Worm (Caenorhabditis elegans) whole organism, L3 larva: ENCODE measurements around the gene nhr-60.
"Not testable (repeated sequence)": the region's sequence is repeated elsewhere in the genome, so short reads cannot be mapped to it uniquely, and the experiment has no call there.

Experiments used
- ZK546.5 ChIP-seq: sonication (generic microtip); optimal IDR thresholded peaks from 2 replicates; lab custom pipeline; 2017; ENCODE audit warnings: missing biosample characterization, missing genetic modification characterization
- ceh-16 ChIP-seq: sonication (generic microtip); optimal IDR thresholded peaks from 2 replicates; lab custom pipeline; 2017; ENCODE audit warnings: missing biosample characterization, missing genetic modification characterization
- ceh-28 ChIP-seq: fragments of 150-350 bp; optimal IDR thresholded peaks from 2 replicates; lab custom pipeline; 2014; ENCODE audit warnings: missing biosample characterization, missing genetic modification reagents, missing genetic modification characterization
- ceh-82 ChIP-seq: fragments of 150-350 bp; optimal IDR thresholded peaks from 2 replicates; lab custom pipeline; 2014; ENCODE audit warnings: missing biosample characterization, missing genetic modification characterization
- ceh-9 ChIP-seq: sonication (generic microtip); optimal IDR thresholded peaks from 2 replicates; lab custom pipeline; 2018; ENCODE audit warnings: missing biosample characterization, missing genetic modification characterization
- egl-27 ChIP-seq: sonication (generic microtip); optimal IDR thresholded peaks from 4 replicates; lab custom pipeline; 2017; ENCODE audit warnings: missing biosample characterization, missing genetic modification reagents, missing genetic modification characterization
- elt-2 ChIP-seq: sonication (generic microtip); optimal IDR thresholded peaks from 2 replicates; lab custom pipeline; 2016; ENCODE audit warnings: missing genetic modification reagents, mild to moderate bottlenecking, missing genetic modification characterization, missing compliant biosample characterization
- eor-1 ChIP-seq, 2 experiments: fragments of 150-350 bp; optimal IDR thresholded peaks; 2 replicates each; lab custom pipeline; 2014 to 2018; ENCODE audit warnings: missing biosample characterization in 2 of 2, missing genetic modification characterization in 2 of 2
- fkh-2 ChIP-seq: fragments of 150-350 bp; optimal IDR thresholded peaks from 2 replicates; lab custom pipeline; 2014; ENCODE audit warnings: missing biosample characterization, missing genetic modification reagents, missing genetic modification characterization
- fos-1 ChIP-seq: fragments of 150-350 bp; optimal IDR thresholded peaks from 2 replicates; lab custom pipeline; 2014; ENCODE audit warnings: missing biosample characterization, missing genetic modification characterization
- hmg-11 ChIP-seq: sonication (generic microtip); optimal IDR thresholded peaks from 2 replicates; lab custom pipeline; 2016; ENCODE audit warnings: missing genetic modification characterization, missing compliant biosample characterization
- jun-1 ChIP-seq: fragments of 150-350 bp; optimal IDR thresholded peaks from 2 replicates; lab custom pipeline; 2014; ENCODE audit warnings: missing biosample characterization, missing genetic modification reagents, missing genetic modification characterization
- lin-15B ChIP-seq: fragments of 150-350 bp; optimal IDR thresholded peaks from 2 replicates; lab custom pipeline; 2014; ENCODE audit warnings: missing biosample characterization, missing genetic modification characterization
- lin-39 ChIP-seq: fragments of 150-350 bp; optimal IDR thresholded peaks from 2 replicates; lab custom pipeline; 2018; ENCODE audit warnings: missing biosample characterization, missing genetic modification reagents, missing genetic modification characterization
- lsy-12 ChIP-seq: sonication (generic microtip); optimal IDR thresholded peaks from 2 replicates; lab custom pipeline; 2016; ENCODE audit warnings: mild to moderate bottlenecking, missing genetic modification characterization, missing compliant biosample characterization
- mdl-1 ChIP-seq: fragments of 150-350 bp; optimal IDR thresholded peaks from 2 replicates; lab custom pipeline; 2014; ENCODE audit warnings: missing biosample characterization, missing genetic modification characterization
- nfya-1 ChIP-seq: sonication (generic microtip); optimal IDR thresholded peaks from 2 replicates; lab custom pipeline; 2017; ENCODE audit warnings: missing genetic modification characterization, mild to moderate bottlenecking, missing compliant biosample characterization, antibody characterized with exemption, moderate library complexity; ENCODE audit not compliant: insufficient read depth
- nhr-12 ChIP-seq: fragments of 150-350 bp; optimal IDR thresholded peaks from 2 replicates; lab custom pipeline; 2014; ENCODE audit warnings: missing biosample characterization, missing genetic modification characterization
- nhr-25 ChIP-seq: sonication (generic microtip); optimal IDR thresholded peaks from 2 replicates; lab custom pipeline; 2017; ENCODE audit warnings: missing biosample characterization, missing genetic modification characterization
- nhr-28 ChIP-seq: fragments of 150-350 bp; optimal IDR thresholded peaks from 2 replicates; lab custom pipeline; 2014; ENCODE audit warnings: missing biosample characterization, missing genetic modification characterization
- nhr-43 ChIP-seq: sonication (generic microtip); optimal IDR thresholded peaks from 2 replicates; lab custom pipeline; 2016; ENCODE audit warnings: mild to moderate bottlenecking, missing genetic modification characterization, missing compliant biosample characterization; ENCODE audit not compliant: poor library complexity, severe bottlenecking
- nhr-76 ChIP-seq: fragments of 150-350 bp; sonication (generic microtip); optimal IDR thresholded peaks from 5 replicates; lab custom pipeline; 2014; ENCODE audit warnings: missing biosample characterization, missing genetic modification characterization
- nhr-77 ChIP-seq: fragments of 150-350 bp; optimal IDR thresholded peaks from 2 replicates; lab custom pipeline; 2014; ENCODE audit warnings: missing biosample characterization, missing genetic modification characterization
- pha-4 ChIP-seq: fragments of 150-350 bp; optimal IDR thresholded peaks from 2 replicates; lab custom pipeline; 2014; ENCODE audit warnings: missing biosample characterization, missing genetic modification reagents, missing genetic modification characterization
- sea-2 ChIP-seq: fragments of 150-350 bp; sonication (generic microtip); optimal IDR thresholded peaks from 4 replicates; lab custom pipeline; 2014; ENCODE audit warnings: missing biosample characterization, missing genetic modification reagents, missing genetic modification characterization
- skn-1 ChIP-seq: fragments of 150-350 bp; optimal IDR thresholded peaks from 2 replicates; lab custom pipeline; 2014; ENCODE audit warnings: missing biosample characterization, missing genetic modification characterization
- snpc-4 ChIP-seq: fragments of 150-350 bp; optimal IDR thresholded peaks from 2 replicates; lab custom pipeline; 2014; ENCODE audit warnings: missing biosample characterization, missing genetic modification characterization
- tbx-2 ChIP-seq: sonication (generic microtip); optimal IDR thresholded peaks from 2 replicates; lab custom pipeline; 2016; ENCODE audit warnings: mild to moderate bottlenecking, missing genetic modification characterization, missing compliant biosample characterization
- unc-39 ChIP-seq: sonication (generic microtip); optimal IDR thresholded peaks from 4 replicates; lab custom pipeline; 2017; ENCODE audit warnings: missing biosample characterization, missing genetic modification characterization
- unc-62 ChIP-seq: fragments of 150-350 bp; sonication (generic microtip); optimal IDR thresholded peaks from 4 replicates; lab custom pipeline; 2014; ENCODE audit warnings: missing biosample characterization, missing genetic modification reagents, missing genetic modification characterization
- ztf-11 ChIP-seq: fragments of 150-350 bp; optimal IDR thresholded peaks from 2 replicates; lab custom pipeline; 2014; ENCODE audit warnings: missing biosample characterization, missing genetic modification characterization
- ztf-4 ChIP-seq: fragments of 150-350 bp; optimal IDR thresholded peaks from 2 replicates; lab custom pipeline; 2014; ENCODE audit warnings: missing biosample characterization, missing genetic modification characterization

Gene nhr-60

ce11 chrV:15811982-15812381 lies 38.9 kb upstream of the nhr-60 start, which contains the start of gene nhr-282:
Gene nhr-282, plus strand, starts transcription at chrV:15812282.
- not testable (repeated sequence) for TF ChIP-seq ztf-4 (tag; lab: Kevin White, UChicago); tbx-2 (tag; lab: Kevin White, UChicago); jun-1

ce11 chrV:15810446-15810845 lies 37.4 kb upstream of the nhr-60 start, which contains the start of gene F54B8.1:
Gene F54B8.1, plus strand, starts transcription at chrV:15810746.
- no peak for TF ChIP-seq mdl-1
- no peak for TF ChIP-seq fkh-2
- TF ChIP-seq unc-62 = no peak

- no peak for TF ChIP-seq ZK546.5 (tag; lab: Kevin White, UChicago)
- no peak for TF ChIP-seq unc-39
- TF ChIP-seq skn-1 (tag; lab: Kevin White, UChicago) = no peak
- no peak for TF ChIP-seq lsy-12
- no peak for TF ChIP-seq ceh-82 (tag; lab: Kevin White, UChicago)
- TF ChIP-seq ztf-4 (tag; lab: Kevin White, UChicago) = no peak
- no peak for TF ChIP-seq egl-27 (tag; lab: Kevin White, UChicago)
- no peak for TF ChIP-seq lin-39 (tag; lab: Kevin White, UChicago)
- TF ChIP-seq nhr-43 (tag; lab: Kevin White, UChicago) = no peak
- no peak for TF ChIP-seq lin-15B (tag; lab: Kevin White, UChicago)
- TF ChIP-seq snpc-4 (tag; lab: Kevin White, UChicago) = no peak
- no peak for TF ChIP-seq nhr-12
- TF ChIP-seq ceh-28 (tag; lab: Kevin White, UChicago) = no peak
- TF ChIP-seq hmg-11 (tag; lab: Kevin White, UChicago) = no peak
- no peak for TF ChIP-seq eor-1 (tag; optimal IDR thresholded peaks at IDR 0.05; lab: Kevin White, UChicago)
- no peak for TF ChIP-seq nhr-77 (tag; lab: Kevin White, UChicago)
- TF ChIP-seq nhr-76 = no peak
Observed at ce11 chrV:15809543-15809942, 36.5 kb upstream of the nhr-60 start, which contains the start of gene srsx-36. Gene srsx-36, minus strand, starts transcription at chrV:15809643.

- not testable (repeated sequence) for TF ChIP-seq elt-2, snpc-4, lin-15B (tag; lab: Kevin White, UChicago)
Observed at ce11 chrV:15807420-15807819, 34.4 kb upstream of the nhr-60 start, which contains the start of gene srsx-38. Gene srsx-38, minus strand, starts transcription at chrV:15807520.

ce11 chrV:15803748-15804147 lies 30.7 kb upstream of the nhr-60 start, which contains the start of gene T26E4.18:
Gene T26E4.18, minus strand, starts transcription at chrV:15803848.
- not testable (repeated sequence) for TF ChIP-seq pha-4 (tag; lab: Kevin White, UChicago); unc-39; ZK546.5 (tag; lab: Kevin White, UChicago)

- TF ChIP-seq nhr-28, ceh-28, hmg-11 (tag; lab: Kevin White, UChicago): not testable (repeated sequence)
Observed at ce11 chrV:15803079-15803478, 30.0 kb upstream of the nhr-60 start, which contains the start of gene srd-27. Gene srd-27, plus strand, starts transcription at chrV:15803379.

- TF ChIP-seq ceh-9 (tag; lab: Kevin White, UChicago); unc-39; nfya-1: not testable (repeated sequence)
Observed at ce11 chrV:15802623-15803022, 29.6 kb upstream of the nhr-60 start, which contains the start of gene T26E4.9. Gene T26E4.9, minus strand, starts transcription at chrV:15802723.

ce11 chrV:15798108-15798507 lies 25.1 kb upstream of the nhr-60 start, which contains the start of gene T26E4.10:
Gene T26E4.10, minus strand, starts transcription at chrV:15798208.
- no peak for TF ChIP-seq ceh-28 (tag; lab: Kevin White, UChicago)
- no peak for TF ChIP-seq ceh-16 (tag; lab: Kevin White, UChicago)
- TF ChIP-seq snpc-4 (tag; lab: Kevin White, UChicago) = no peak
- TF ChIP-seq nfya-1 = no peak
- TF ChIP-seq unc-39 = no peak
- no peak for TF ChIP-seq sea-2 (GFP tag; lab: Kevin White, UChicago)
- TF ChIP-seq ztf-11 (tag; lab: Kevin White, UChicago) = no peak
- TF ChIP-seq eor-1 (tag; optimal IDR thresholded peaks at IDR 0.05; lab: Kevin White, UChicago) = no peak
- TF ChIP-seq fos-1 (tag; lab: Kevin White, UChicago) = no peak
- no peak for TF ChIP-seq nhr-25
